Worm (Caenorhabditis elegans) whole organism, L3 larva: Measurements from ENCODE around the gene R52.4.

Source experiments
- ama-1 ChIP-seq: fragments of 150-350 bp; optimal IDR thresholded peaks from 2 replicates; lab custom pipeline; 2018
- daf-12 ChIP-seq: fragments of 150-350 bp; optimal IDR thresholded peaks from 2 replicates; lab custom pipeline; 2014; ENCODE audit warnings: missing biosample characterization, missing genetic modification reagents, missing genetic modification characterization
- egl-27 ChIP-seq: sonication (generic microtip); optimal IDR thresholded peaks from 4 replicates; lab custom pipeline; 2017; ENCODE audit warnings: missing biosample characterization, missing genetic modification reagents, missing genetic modification characterization
- elt-3 ChIP-seq, 3 experiments: fragments of 150-350 bp in 1 of 3; sonication (generic microtip) in 2 of 3; optimal IDR thresholded peaks; 2 replicates in 2 of 3; 4 replicates in 1 of 3; lab custom pipeline; 2014 to 2017; ENCODE audit warnings: missing biosample characterization in 3 of 3, missing genetic modification characterization in 3 of 3
- nhr-28 ChIP-seq: fragments of 150-350 bp; optimal IDR thresholded peaks from 2 replicates; lab custom pipeline; 2014; ENCODE audit warnings: missing biosample characterization, missing genetic modification characterization
- nhr-77 ChIP-seq: fragments of 150-350 bp; optimal IDR thresholded peaks from 2 replicates; lab custom pipeline; 2014; ENCODE audit warnings: missing biosample characterization, missing genetic modification characterization
- pha-4 ChIP-seq: fragments of 150-350 bp; optimal IDR thresholded peaks from 2 replicates; lab custom pipeline; 2014; ENCODE audit warnings: missing biosample characterization, missing genetic modification reagents, missing genetic modification characterization
- skn-1 ChIP-seq: fragments of 150-350 bp; optimal IDR thresholded peaks from 2 replicates; lab custom pipeline; 2014; ENCODE audit warnings: missing biosample characterization, missing genetic modification characterization
- snpc-4 ChIP-seq: fragments of 150-350 bp; optimal IDR thresholded peaks from 2 replicates; lab custom pipeline; 2014; ENCODE audit warnings: missing biosample characterization, missing genetic modification characterization
- tbx-2 ChIP-seq: sonication (generic microtip); optimal IDR thresholded peaks from 2 replicates; lab custom pipeline; 2016; ENCODE audit warnings: mild to moderate bottlenecking, missing genetic modification characterization, missing compliant biosample characterization
- zag-1 ChIP-seq: fragments of 150-350 bp; optimal IDR thresholded peaks from 2 replicates; lab custom pipeline; 2014; ENCODE audit warnings: missing biosample characterization, missing genetic modification characterization
- ztf-4 ChIP-seq: fragments of 150-350 bp; optimal IDR thresholded peaks from 2 replicates; lab custom pipeline; 2014; ENCODE audit warnings: missing biosample characterization, missing genetic modification characterization

DNA sequence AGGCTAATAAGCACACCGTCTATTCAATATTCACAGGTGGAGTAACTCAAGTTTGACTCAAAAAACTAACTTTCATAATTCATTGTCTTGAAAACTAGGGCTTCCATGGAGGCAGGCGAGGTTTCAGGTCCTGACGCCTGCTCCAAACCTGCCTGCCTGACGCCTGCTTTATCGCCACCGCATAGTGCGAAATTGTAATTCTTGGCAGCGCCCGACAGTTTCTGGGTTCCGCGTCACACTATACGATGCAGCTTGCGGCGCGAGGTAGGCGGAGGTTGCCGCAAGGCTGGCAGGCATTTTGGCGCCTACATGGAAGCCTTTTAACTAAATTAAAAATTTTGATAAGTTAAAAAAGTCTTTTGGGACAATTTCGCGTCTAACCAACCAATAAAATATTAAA, 21.0 kb downstream of the R52.4 start:
- TF ChIP-seq ama-1 (lab: Kevin White, UChicago) = no peak
- TF ChIP-seq snpc-4 (tag; lab: Kevin White, UChicago) = no peak
- TF ChIP-seq pha-4 (tag; lab: Kevin White, UChicago) = no peak
- TF ChIP-seq daf-12 (tag; lab: Kevin White, UChicago) = no peak
- TF ChIP-seq skn-1 (tag; lab: Kevin White, UChicago) = no peak
- no peak for TF ChIP-seq nhr-28
- no peak for TF ChIP-seq egl-27 (tag; lab: Kevin White, UChicago)
- TF ChIP-seq tbx-2 (tag; lab: Kevin White, UChicago) = no peak
- no peak for TF ChIP-seq elt-3 (tag; optimal IDR thresholded peaks at IDR 0.05; lab: Kevin White, UChicago)
- no peak for TF ChIP-seq zag-1 (tag; lab: Kevin White, UChicago)
- no peak for TF ChIP-seq nhr-77 (tag; lab: Kevin White, UChicago)
- no peak for TF ChIP-seq ztf-4
